Comparison of ENCODE assay signal across 3 fruit fly cellular contexts in genomic region chr3R:31991786-31992185, dm6.
TF ChIP-seq lines count a peak whose summit lies in the region.

No protein-coding gene starts in this region.

TF ChIP-seq in whole organism, embryonic, 481 proteins besides CTCF, POLR2A, EP300 and RAD21 (continued from another document and continues in another):
- TF ChIP-seq chn (GFP tag; optimal IDR thresholded peaks at IDR 0.05; lab: Kevin White, UChicago) (no peak), CG1024 (GFP tag; IDR thresholded peaks at IDR 0.05; lab: Robert Waterston, UW) (no peak), crp (GFP tag; optimal IDR thresholded peaks at IDR 0.05; lab: Kevin White, UChicago) (no peak), CG14014 (GFP tag; IDR thresholded peaks at IDR 0.05; lab: Robert Waterston, UW) (no peak), gem (tag; optimal IDR thresholded peaks at IDR 0.05; lab: Kevin White, UChicago) (peak; percentile 37), CG6813 (GFP tag; optimal IDR thresholded peaks at IDR 0.05; lab: Kevin White, UChicago) (no peak), CG11504 (tag; optimal IDR thresholded peaks at IDR 0.05; lab: Kevin White, UChicago) (peak; percentile 32), HLH4C (GFP tag; IDR thresholded peaks at IDR 0.05; lab: Robert Waterston, UW; ENCODE audit: partially characterized antibody) (no peak), Atf6 (GFP tag; IDR thresholded peaks at IDR 0.05; lab: Robert Waterston, UW) (no peak), nom (GFP tag; optimal IDR thresholded peaks at IDR 0.05; lab: Kevin White, UChicago) (peak; percentile 30), dpn (GFP tag; optimal IDR thresholded peaks at IDR 0.05; lab: Kevin White, UChicago) (no peak), CG17829 (tag; optimal IDR thresholded peaks at IDR 0.05; lab: Kevin White, UChicago) (no peak), Fer1 (GFP tag; optimal IDR thresholded peaks at IDR 0.05; lab: Kevin White, UChicago) (no peak), CG8089 (GFP tag; optimal IDR thresholded peaks at IDR 0.05; lab: Kevin White, UChicago) (no peak), Blimp-1 (GFP tag; optimal IDR thresholded peaks at IDR 0.05; lab: Kevin White, UChicago) (peak; percentile 19), gro (GFP tag; optimal IDR thresholded peaks at IDR 0.05; lab: Kevin White, UChicago) (no peak), CG1602 (GFP tag; optimal IDR thresholded peaks at IDR 0.05; lab: Kevin White, UChicago) (no peak), CG17361 (GFP tag; IDR thresholded peaks at IDR 0.05; lab: Robert Waterston, UW) (0 out of 3 replicates have a peak, but pooled peaks have one; percentile 26), CG10321 (GFP tag; IDR thresholded peaks at IDR 0.05; lab: Robert Waterston, UW) (no peak), gsb-n (tag; optimal IDR thresholded peaks at IDR 0.05; lab: Kevin White, UChicago) (no peak), CG7271 (tag; optimal IDR thresholded peaks at IDR 0.05; lab: Kevin White, UChicago) (no peak), CG13775 (GFP tag; optimal IDR thresholded peaks at IDR 0.05; lab: Kevin White, UChicago) (no peak), CG12299 (tag; optimal IDR thresholded peaks at IDR 0.05; lab: Kevin White, UChicago) (no peak), CG2199 (GFP tag; IDR thresholded peaks at IDR 0.05; lab: Robert Waterston, UW) (no peak), ab (GFP tag; optimal IDR thresholded peaks at IDR 0.05; lab: Kevin White, UChicago) (no peak), CG3847 (GFP tag; IDR thresholded peaks at IDR 0.05; lab: Robert Waterston, UW) (no peak), pita (GFP tag; optimal IDR thresholded peaks at IDR 0.05; lab: Kevin White, UChicago) (no peak), prd (optimal IDR thresholded peaks at IDR 0.05; lab: Kevin White, UChicago) (no peak), prd (GFP tag; IDR thresholded peaks at IDR 0.05; lab: Robert Waterston, UW) (0 out of 3 replicates have a peak, but pooled peaks have one; percentile 19), CG4360 (GFP tag; IDR thresholded peaks at IDR 0.05; lab: Robert Waterston, UW) (no peak), ro (GFP tag; IDR thresholded peaks at IDR 0.05; lab: Robert Waterston, UW) (no peak), tap (tag; optimal IDR thresholded peaks at IDR 0.05; lab: Kevin White, UChicago) (peak; percentile 21), Adf1 (GFP tag; IDR thresholded peaks at IDR 0.05; lab: Robert Waterston, UW) (no peak), Dfd (GFP tag; optimal IDR thresholded peaks at IDR 0.05; lab: Kevin White, UChicago) (no peak), Hr3 (GFP tag; optimal IDR thresholded peaks at IDR 0.05; lab: Kevin White, UChicago) (no peak), CG13123 (GFP tag; optimal IDR thresholded peaks at IDR 0.05; lab: Kevin White, UChicago) (no peak), bsh (GFP tag; optimal IDR thresholded peaks at IDR 0.05; lab: Kevin White, UChicago) (peak in 1 of 2 experiments; percentile 28), en (GFP tag; optimal IDR thresholded peaks at IDR 0.05; lab: Kevin White, UChicago) (no peak), phol (tag; optimal IDR thresholded peaks at IDR 0.05; lab: Kevin White, UChicago) (peak; percentile 11), CG13894 (tag; optimal IDR thresholded peaks at IDR 0.05; lab: Kevin White, UChicago) (no peak), Nf-YB (GFP tag; optimal IDR thresholded peaks at IDR 0.05; lab: Kevin White, UChicago) (no peak), CG15269 (tag; optimal IDR thresholded peaks at IDR 0.05; lab: Kevin White, UChicago) (no peak), CG2678 (tag; optimal IDR thresholded peaks at IDR 0.05; lab: Kevin White, UChicago) (peak; percentile 13), ara (GFP tag; IDR thresholded peaks at IDR 0.05; lab: Robert Waterston, UW) (no peak), CG15479 (GFP tag; optimal IDR thresholded peaks at IDR 0.05; lab: Kevin White, UChicago) (no peak), CG11695 (GFP tag; IDR thresholded peaks at IDR 0.05; lab: Robert Waterston, UW) (0 out of 3 replicates have a peak, but pooled peaks have one; percentile 12)

TF ChIP-seq in whole organism, prepupa, 60 proteins besides CTCF, POLR2A, EP300 and RAD21 (continued from another document):
- TF ChIP-seq CG15336 (GFP tag; IDR thresholded peaks at IDR 0.05; lab: Robert Waterston, UW) (0 out of 2 replicates have a peak, but pooled peaks have one; percentile 25), CG11902 (GFP tag; optimal IDR thresholded peaks at IDR 0.05; lab: Kevin White, UChicago) (peak; percentile 58), pdm3 (GFP tag; optimal IDR thresholded peaks at IDR 0.05; lab: Kevin White, UChicago) (peak; percentile 64), fkh (GFP tag; optimal IDR thresholded peaks at IDR 0.05; lab: Kevin White, UChicago) (no peak), Hr38 (GFP tag; optimal IDR thresholded peaks at IDR 0.05; lab: Kevin White, UChicago) (no peak), CG6854 (GFP tag; optimal IDR thresholded peaks at IDR 0.05; lab: Kevin White, UChicago) (peak; percentile 20), Lpt (GFP tag; optimal IDR thresholded peaks at IDR 0.05; lab: Kevin White, UChicago) (no peak), esn (GFP tag; optimal IDR thresholded peaks at IDR 0.05; lab: Kevin White, UChicago) (peak; percentile 71), Hr39 (GFP tag; optimal IDR thresholded peaks at IDR 0.05; lab: Kevin White, UChicago) (peak; percentile 30), CG6163 (GFP tag; IDR thresholded peaks at IDR 0.05; lab: Robert Waterston, UW) (peak; percentile 69; the same call in 2 of the 3 replicates), fd85E (GFP tag; optimal IDR thresholded peaks at IDR 0.05; lab: Kevin White, UChicago) (peak; percentile 36), Sox15 (GFP tag; optimal IDR thresholded peaks at IDR 0.05; lab: Kevin White, UChicago) (peak; percentile 50), CG9139 (GFP tag; optimal IDR thresholded peaks at IDR 0.05; lab: Kevin White, UChicago) (peak; percentile 56), topi (GFP tag; optimal IDR thresholded peaks at IDR 0.05; lab: Kevin White, UChicago) (peak; percentile 62), Met (GFP tag; optimal IDR thresholded peaks at IDR 0.05; lab: Kevin White, UChicago) (peak; percentile 71), CG8319 (GFP tag; optimal IDR thresholded peaks at IDR 0.05; lab: Kevin White, UChicago) (peak; percentile 29), CG6808 (GFP tag; optimal IDR thresholded peaks at IDR 0.05; lab: Kevin White, UChicago) (peak; percentile 56), CG8632 (GFP tag; optimal IDR thresholded peaks at IDR 0.05; lab: Kevin White, UChicago) (peak; percentile 76), CG34406 (GFP tag; optimal IDR thresholded peaks at IDR 0.05; lab: Kevin White, UChicago) (peak; percentile 76), Eip75B (GFP tag; optimal IDR thresholded peaks at IDR 0.05; lab: Kevin White, UChicago) (peak; percentile 48), dac (GFP tag; optimal IDR thresholded peaks at IDR 0.05; lab: Kevin White, UChicago) (no peak), fd59A (GFP tag; optimal IDR thresholded peaks at IDR 0.05; lab: Kevin White, UChicago) (peak; percentile 65), CG7368 (GFP tag; optimal IDR thresholded peaks at IDR 0.05; lab: Kevin White, UChicago) (peak; percentile 28), CG32006 (GFP tag; optimal IDR thresholded peaks at IDR 0.05; lab: Kevin White, UChicago) (peak; percentile 39), Ets96B (tag; optimal IDR thresholded peaks at IDR 0.05; lab: Kevin White, UChicago) (peak; percentile 73), ss (GFP tag; optimal IDR thresholded peaks at IDR 0.05; lab: Kevin White, UChicago) (peak; percentile 50 to 64), spab (GFP tag; optimal IDR thresholded peaks at IDR 0.05; lab: Kevin White, UChicago) (peak; percentile 59), CG16779 (tag; optimal IDR thresholded peaks at IDR 0.05; lab: Kevin White, UChicago) (peak; percentile 16), eg (GFP tag; IDR thresholded peaks at IDR 0.05; lab: Robert Waterston, UW) (no peak), CG3919 (GFP tag; optimal IDR thresholded peaks at IDR 0.05; lab: Kevin White, UChicago) (peak; percentile 73), vri (GFP tag; optimal IDR thresholded peaks at IDR 0.05; lab: Kevin White, UChicago) (no peak), achi (GFP tag; optimal IDR thresholded peaks at IDR 0.05; lab: Kevin White, UChicago) (peak; percentile 64), OdsH (GFP tag; optimal IDR thresholded peaks at IDR 0.05; lab: Kevin White, UChicago) (peak; percentile 64), CG8119 (GFP tag; IDR thresholded peaks at IDR 0.05; lab: Robert Waterston, UW) (peak; percentile 40; the same call in 1 of the 3 replicates), Sox14 (GFP tag; optimal IDR thresholded peaks at IDR 0.05; lab: Kevin White, UChicago) (peak; percentile 58), Ets21C (GFP tag; optimal IDR thresholded peaks at IDR 0.05; lab: Kevin White, UChicago) (no peak), cyc (GFP tag; optimal IDR thresholded peaks at IDR 0.05; lab: Kevin White, UChicago) (peak; percentile 35)

TF ChIP-seq in whole organism, wandering third instar larva, 38 proteins besides CTCF, POLR2A, EP300 and RAD21 (continued from another document):
- TF ChIP-seq OdsH (GFP tag; optimal IDR thresholded peaks at IDR 0.05; lab: Kevin White, UChicago): peak; percentile 30
- no peak for TF ChIP-seq N (GFP tag; optimal IDR thresholded peaks at IDR 0.05; lab: Kevin White, UChicago)
- TF ChIP-seq dl (GFP tag; optimal IDR thresholded peaks at IDR 0.05; lab: Kevin White, UChicago; ENCODE audit: insufficient read depth in 1 of 2, partially characterized antibody in 2 of 2): no peak
